Worm (Caenorhabditis elegans) whole organism, L1 larva: ENCODE measurements around the gene srt-39.

ENCODE experiments used
- C04F5.9 ChIP-seq: sonication (generic microtip); optimal IDR thresholded peaks from 2 replicates; lab custom pipeline; 2016; ENCODE audit warnings: missing genetic modification characterization, missing compliant biosample characterization
- C16A3.4 ChIP-seq: fragments of 150-350 bp; optimal IDR thresholded peaks from 2 replicates; lab custom pipeline; 2014; ENCODE audit warnings: missing biosample characterization, missing genetic modification characterization
- C34B4.2 ChIP-seq: sonication (generic microtip); optimal IDR thresholded peaks from 2 replicates; lab custom pipeline; 2017; ENCODE audit warnings: mild to moderate bottlenecking, missing genetic modification characterization, missing compliant biosample characterization
- aha-1 ChIP-seq: fragments of 150-350 bp; optimal IDR thresholded peaks from 2 replicates; lab custom pipeline; 2014; ENCODE audit warnings: missing biosample characterization, missing genetic modification characterization
- alr-1 ChIP-seq: fragments of 200-800 bp; sonication (Bioruptor generic); optimal IDR thresholded peaks from 2 replicates; lab custom pipeline; 2018; ENCODE audit warnings: borderline replicate concordance, mild to moderate bottlenecking, missing genetic modification characterization, missing compliant biosample characterization
- aly-2 ChIP-seq: fragments of 150-350 bp; optimal IDR thresholded peaks from 2 replicates; lab custom pipeline; 2014; ENCODE audit warnings: missing biosample characterization, missing genetic modification characterization
- ama-1 ChIP-seq: fragments of 150-350 bp; optimal IDR thresholded peaks from 2 replicates; lab custom pipeline; 2014
- blmp-1 ChIP-seq: fragments of 150-350 bp; optimal IDR thresholded peaks from 2 replicates; lab custom pipeline; 2014; ENCODE audit warnings: missing biosample characterization, missing genetic modification characterization
- ceh-63 ChIP-seq: fragments of 200-800 bp; sonication (Bioruptor generic); optimal IDR thresholded peaks from 2 replicates; lab custom pipeline; 2018; ENCODE audit warnings: mild to moderate bottlenecking, missing genetic modification characterization, missing compliant biosample characterization
- ceh-82 ChIP-seq, 3 experiments: fragments of 150-350 bp in 1 of 3; sonication (generic microtip) in 2 of 3; optimal IDR thresholded peaks; 2 replicates each; lab custom pipeline; 2014 to 2017; ENCODE audit warnings: missing biosample characterization in 3 of 3, missing genetic modification characterization in 3 of 3
- ceh-88 ChIP-seq: fragments of 200-800 bp; sonication (Bioruptor generic); IDR thresholded peaks from 2 replicates; pipeline ENCODE4 v1.3.6; 2022; ENCODE audit warnings: missing genetic modification characterization, missing compliant biosample characterization
- ceh-90 ChIP-seq: sonication (generic microtip); optimal IDR thresholded peaks from 2 replicates; lab custom pipeline; 2016; ENCODE audit warnings: missing genetic modification characterization, missing compliant biosample characterization
- ces-1 ChIP-seq: fragments of 150-350 bp; optimal IDR thresholded peaks from 2 replicates; lab custom pipeline; 2014; ENCODE audit warnings: missing biosample characterization, missing genetic modification reagents, missing genetic modification characterization
- dpl-1 ChIP-seq, 3 experiments: fragments of 150-350 bp in 2 of 3; sonication (generic microtip) in 1 of 3; optimal IDR thresholded peaks; 2 replicates each; lab custom pipeline; 2014 to 2017; ENCODE audit warnings: missing biosample characterization in 3 of 3, missing genetic modification characterization in 3 of 3, missing genetic modification reagents in 3 of 3
- dsc-1 ChIP-seq: sonication (generic microtip); optimal IDR thresholded peaks from 2 replicates; lab custom pipeline; 2016; ENCODE audit warnings: mild to moderate bottlenecking, missing genetic modification characterization, missing compliant biosample characterization
- efl-3 ChIP-seq: fragments of 200-800 bp; sonication (Bioruptor generic); optimal IDR thresholded peaks from 2 replicates; lab custom pipeline; 2018; ENCODE audit warnings: mild to moderate bottlenecking, missing genetic modification characterization, missing compliant biosample characterization
- egl-13 ChIP-seq: sonication (generic microtip); optimal IDR thresholded peaks from 2 replicates; lab custom pipeline; 2016; ENCODE audit warnings: missing genotype, missing genetic modification reagents, missing genetic modification characterization, missing compliant biosample characterization
- elt-2 ChIP-seq: sonication (generic microtip); optimal IDR thresholded peaks from 2 replicates; lab custom pipeline; 2016; ENCODE audit warnings: missing genetic modification characterization, mild to moderate bottlenecking, inconsistent platforms, missing compliant biosample characterization, missing genetic modification reagents
- ets-5 ChIP-seq: fragments of 200-800 bp; sonication (Bioruptor generic); IDR thresholded peaks from 2 replicates; pipeline ENCODE4 v1.3.6; 2022; ENCODE audit warnings: missing genetic modification characterization, missing compliant biosample characterization
- fkh-10 ChIP-seq: sonication (generic microtip); optimal IDR thresholded peaks from 2 replicates; lab custom pipeline; 2017; ENCODE audit warnings: missing biosample characterization, missing genetic modification reagents, missing genetic modification characterization
- fkh-4 ChIP-seq: sonication (generic microtip); optimal IDR thresholded peaks from 2 replicates; lab custom pipeline; 2016; ENCODE audit warnings: missing compliant biosample characterization, missing genetic modification characterization, borderline replicate concordance
- fkh-8 ChIP-seq: sonication (generic microtip); optimal IDR thresholded peaks from 2 replicates; lab custom pipeline; 2016; ENCODE audit warnings: mild to moderate bottlenecking, missing genetic modification characterization, missing compliant biosample characterization
- hlh-17 ChIP-seq: fragments of 200-800 bp; sonication (Bioruptor generic); optimal IDR thresholded peaks from 2 replicates; lab custom pipeline; 2018; ENCODE audit warnings: missing genetic modification characterization, mild to moderate bottlenecking, missing compliant biosample characterization, moderate library complexity, borderline replicate concordance
- hlh-4 ChIP-seq: sonication (generic microtip); optimal IDR thresholded peaks from 2 replicates; lab custom pipeline; 2016; ENCODE audit warnings: mild to moderate bottlenecking, missing genetic modification characterization, missing compliant biosample characterization
- hpl-2 ChIP-seq: fragments of 150-350 bp; optimal IDR thresholded peaks from 2 replicates; lab custom pipeline; 2014; ENCODE audit warnings: missing biosample characterization, missing genetic modification reagents, missing genetic modification characterization
- irx-1 ChIP-seq: sonication (generic microtip); optimal IDR thresholded peaks from 2 replicates; lab custom pipeline; 2016; ENCODE audit warnings: missing genetic modification characterization, missing compliant biosample characterization
- isw-1 ChIP-seq: fragments of 200-800 bp; sonication (Bioruptor generic); IDR thresholded peaks from 2 replicates; pipeline ENCODE4 v1.3.6; 2022; ENCODE audit warnings: missing genetic modification characterization, missing compliant biosample characterization
- jun-1 ChIP-seq: fragments of 150-350 bp; optimal IDR thresholded peaks from 2 replicates; lab custom pipeline; 2014; ENCODE audit warnings: missing biosample characterization, missing genetic modification reagents, missing genetic modification characterization
- lin-14 ChIP-seq: fragments of 200-800 bp; sonication (Bioruptor generic); optimal IDR thresholded peaks from 2 replicates; lab custom pipeline; 2018; ENCODE audit warnings: mild to moderate bottlenecking, missing genetic modification characterization, moderate library complexity, missing compliant biosample characterization
- lin-39 ChIP-seq: fragments of 150-350 bp; optimal IDR thresholded peaks from 2 replicates; lab custom pipeline; 2014; ENCODE audit warnings: missing biosample characterization, missing genetic modification reagents, missing genetic modification characterization
- lir-3 ChIP-seq: sonication (generic microtip); optimal IDR thresholded peaks from 2 replicates; lab custom pipeline; 2016; ENCODE audit warnings: mild to moderate bottlenecking, missing genetic modification characterization, moderate library complexity, missing compliant biosample characterization; ENCODE audit not compliant: poor library complexity
- mdl-1 ChIP-seq, 2 experiments: fragments of 150-350 bp; optimal IDR thresholded peaks; 2 replicates each; lab custom pipeline; 2014 to 2017; ENCODE audit warnings: missing biosample characterization in 2 of 2, missing genetic modification characterization in 2 of 2, inconsistent platforms in 1 of 2
- mep-1 ChIP-seq: fragments of 150-350 bp; optimal IDR thresholded peaks from 2 replicates; lab custom pipeline; 2014; ENCODE audit warnings: missing biosample characterization, missing genetic modification characterization
- nhr-12 ChIP-seq: sonication (generic microtip); optimal IDR thresholded peaks from 2 replicates; lab custom pipeline; 2017; ENCODE audit warnings: missing biosample characterization, missing genetic modification characterization
- nhr-19 ChIP-seq: fragments of 200-800 bp; sonication (Bioruptor generic); conservative IDR thresholded peaks from 2 replicates; pipeline ENCODE4 v1.3.6; 2022; ENCODE audit warnings: missing genetic modification characterization, missing compliant biosample characterization
- nhr-28 ChIP-seq: fragments of 150-350 bp; optimal IDR thresholded peaks from 2 replicates; lab custom pipeline; 2014; ENCODE audit warnings: missing biosample characterization, missing genetic modification characterization
- nhr-47 ChIP-seq: sonication (generic microtip); optimal IDR thresholded peaks from 2 replicates; lab custom pipeline; 2016; ENCODE audit warnings: mild to moderate bottlenecking, missing genetic modification characterization, moderate library complexity, missing compliant biosample characterization
- nhr-71 ChIP-seq: sonication (generic microtip); optimal IDR thresholded peaks from 2 replicates; lab custom pipeline; 2016; ENCODE audit warnings: mild to moderate bottlenecking, missing genetic modification characterization, moderate library complexity, missing compliant biosample characterization
- nhr-76 ChIP-seq: sonication (generic microtip); optimal IDR thresholded peaks from 2 replicates; lab custom pipeline; 2017; ENCODE audit warnings: missing biosample characterization, missing genetic modification characterization
- nhr-77 ChIP-seq: fragments of 150-350 bp; optimal IDR thresholded peaks from 2 replicates; lab custom pipeline; 2014; ENCODE audit warnings: missing biosample characterization, missing genetic modification characterization
- nhr-84 ChIP-seq: sonication (generic microtip); optimal IDR thresholded peaks from 2 replicates; lab custom pipeline; 2017; ENCODE audit warnings: missing biosample characterization, missing genetic modification characterization
- nhr-85 ChIP-seq: sonication (generic microtip); peaks from one replicate; lab custom pipeline; 2016; ENCODE audit warnings: missing genetic modification characterization, inconsistent platforms, missing compliant biosample characterization
- nhr-90 ChIP-seq: sonication (generic microtip); optimal IDR thresholded peaks from 2 replicates; lab custom pipeline; 2016; ENCODE audit warnings: mild to moderate bottlenecking, missing genetic modification characterization, missing compliant biosample characterization; ENCODE audit not compliant: poor library complexity
- pax-3 ChIP-seq: fragments of 200-800 bp; sonication (Bioruptor generic); optimal IDR thresholded peaks from 2 replicates; lab custom pipeline; 2018; ENCODE audit warnings: mild to moderate bottlenecking, missing genetic modification characterization, moderate library complexity, missing compliant biosample characterization
- pqm-1 ChIP-seq: sonication (generic microtip); optimal IDR thresholded peaks from 3 replicates; lab custom pipeline; 2017; ENCODE audit warnings: missing biosample characterization, missing genetic modification characterization
- snpc-4 ChIP-seq: fragments of 150-350 bp; optimal IDR thresholded peaks from 2 replicates; lab custom pipeline; 2014; ENCODE audit warnings: missing biosample characterization, missing genetic modification characterization
- sox-4 ChIP-seq: sonication (generic microtip); optimal IDR thresholded peaks from 2 replicates; lab custom pipeline; 2016; ENCODE audit warnings: missing genetic modification characterization, missing compliant biosample characterization
- sup-37 ChIP-seq: fragments of 200-800 bp; sonication (Bioruptor generic); optimal IDR thresholded peaks from 2 replicates; lab custom pipeline; 2018; ENCODE audit warnings: mild to moderate bottlenecking, missing genetic modification characterization, missing compliant biosample characterization
- swsn-7 ChIP-seq: sonication (generic microtip); optimal IDR thresholded peaks from 2 replicates; lab custom pipeline; 2016; ENCODE audit warnings: missing genetic modification characterization, missing compliant biosample characterization
- tbx-2 ChIP-seq: sonication (generic microtip); optimal IDR thresholded peaks from 2 replicates; lab custom pipeline; 2016; ENCODE audit warnings: missing genetic modification characterization, missing compliant biosample characterization
- unc-62 ChIP-seq: fragments of 150-350 bp; optimal IDR thresholded peaks from 2 replicates; lab custom pipeline; 2014; ENCODE audit warnings: missing biosample characterization, missing genetic modification reagents, missing genetic modification characterization
- zag-1 ChIP-seq: fragments of 150-350 bp; optimal IDR thresholded peaks from 2 replicates; lab custom pipeline; 2014; ENCODE audit warnings: missing biosample characterization, missing genetic modification characterization
- zip-4 ChIP-seq: fragments of 200-800 bp; sonication (Bioruptor generic); optimal IDR thresholded peaks from 2 replicates; lab custom pipeline; 2018; ENCODE audit warnings: mild to moderate bottlenecking, missing genetic modification characterization, moderate library complexity, missing compliant biosample characterization

srt-39 gene

DNA sequence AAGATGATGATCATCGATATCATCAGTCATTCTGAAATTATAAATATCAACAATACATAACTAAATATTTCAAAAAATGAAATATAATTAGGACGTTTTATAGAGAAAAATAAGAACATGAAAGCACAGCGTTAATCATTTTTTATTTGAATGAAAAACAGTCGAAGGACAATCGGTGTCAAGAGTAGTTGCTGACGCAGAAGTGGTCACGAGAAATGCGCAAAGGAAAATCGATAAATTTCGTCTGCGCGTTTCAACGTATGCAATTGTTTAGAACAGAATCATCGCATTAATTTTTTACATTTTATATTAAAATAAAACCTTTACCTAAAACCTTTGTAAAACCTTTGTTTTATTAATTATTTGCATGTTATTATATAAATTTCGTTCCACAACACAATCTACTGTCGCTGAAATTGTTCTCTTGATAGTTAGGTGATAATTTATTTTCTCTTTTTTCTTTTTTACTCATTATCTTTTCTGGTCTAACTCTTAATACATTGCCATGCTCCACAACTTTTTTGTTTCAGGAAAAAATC, 13.1 kb downstream of the srt-39 start, which contains the start of the genes W04D2.4 and rbm-25 (continued):
- TF ChIP-seq dsc-1 (tag; lab: Kevin White, UChicago) (peak; percentile 91), aha-1 (peak; percentile 23), zip-4 (GFP tag; lab: Kevin White, UChicago) (peak; percentile 5), C16A3.4 (tag; lab: Kevin White, UChicago) (peak; percentile 76), aly-2 (peak; percentile 25), nhr-47 (tag; lab: Kevin White, UChicago) (peak; percentile 92), ces-1 (GFP tag; lab: Kevin White, UChicago) (no peak), nhr-19 (peak; percentile 87), nhr-77 (tag; lab: Kevin White, UChicago) (peak; percentile 9), pax-3 (tag; lab: Kevin White, UChicago) (peak; percentile 64), snpc-4 (tag; lab: Kevin White, UChicago) (peak; percentile 94), nhr-28 (tag; lab: Kevin White, UChicago) (no peak), nhr-12 (tag; lab: Kevin White, UChicago) (no peak), lin-14 (GFP tag; lab: Kevin White, UChicago) (peak; percentile 87), swsn-7 (tag; lab: Kevin White, UChicago) (peak; percentile 90), C04F5.9 (tag; lab: Kevin White, UChicago) (peak; percentile 41), nhr-84 (tag; lab: Kevin White, UChicago) (no peak), mep-1 (tag; lab: Kevin White, UChicago) (peak; percentile 98), dpl-1 (GFP tag; optimal IDR thresholded peaks at IDR 0.05; lab: Kevin White, UChicago) (peak; percentile 68 to 81 (median 81)), fkh-10 (GFP tag; lab: Kevin White, UChicago) (no peak), ceh-88 (0 out of 2 replicates have a peak, but pooled peaks have one; percentile 23), sox-4 (tag; lab: Kevin White, UChicago) (peak; percentile 78), nhr-90 (tag; lab: Kevin White, UChicago) (peak; percentile 86), isw-1 (GFP tag; lab: Robert Waterston, UW) (peak; percentile 65), zag-1 (peak; percentile 28), alr-1 (tag; lab: Kevin White, UChicago) (no peak), elt-2 (tag; lab: Kevin White, UChicago) (peak; percentile 60), efl-3 (GFP tag; lab: Kevin White, UChicago) (no peak), irx-1 (tag; lab: Kevin White, UChicago) (peak; percentile 82), C34B4.2 (tag; lab: Kevin White, UChicago) (no peak), ets-5 (GFP tag; lab: Robert Waterston, UW) (no peak), lir-3 (peak; percentile 60), hpl-2 (no peak), blmp-1 (tag; lab: Kevin White, UChicago) (peak; percentile 80), egl-13 (tag; lab: Kevin White, UChicago) (peak; percentile 71), nhr-85 (peak; percentile 90), ceh-82 (tag; optimal IDR thresholded peaks at IDR 0.05; lab: Kevin White, UChicago) (peak; percentile 63 to 77 (median 77)), tbx-2 (peak; percentile 87), nhr-71 (tag; lab: Kevin White, UChicago) (peak; percentile 92), fkh-8 (tag; lab: Kevin White, UChicago) (peak; percentile 39), nhr-76 (no peak), hlh-4 (no peak), ama-1 (lab: Kevin White, UChicago) (peak; percentile 75), ceh-63 (GFP tag; lab: Kevin White, UChicago) (no peak), jun-1 (tag; lab: Kevin White, UChicago) (peak; percentile 70), sup-37 (GFP tag; lab: Kevin White, UChicago) (no peak), fkh-4 (tag; lab: Kevin White, UChicago) (peak; percentile 30), mdl-1 (tag; optimal IDR thresholded peaks at IDR 0.05; lab: Kevin White, UChicago) (peak in 1 of 2 experiments; percentile 69), lin-39 (tag; lab: Kevin White, UChicago) (peak; percentile 81), unc-62 (no peak), ceh-90 (no peak), hlh-17 (no peak), pqm-1 (tag; lab: Kevin White, UChicago) (no peak)
